Worm (Caenorhabditis elegans) whole organism, L1 larva: ENCODE measurements around the gene C05E4.12.

Source experiments
- C04F5.9 ChIP-seq: sonication (generic microtip); optimal IDR thresholded peaks from 2 replicates; lab custom pipeline; 2016; ENCODE audit warnings: missing genetic modification characterization, missing compliant biosample characterization
- ceh-8 ChIP-seq: fragments of 200-800 bp; sonication (Bioruptor generic); optimal IDR thresholded peaks from 2 replicates; lab custom pipeline; 2018; ENCODE audit warnings: mild to moderate bottlenecking, missing genetic modification characterization, moderate library complexity, missing compliant biosample characterization
- ceh-82 ChIP-seq, 3 experiments: fragments of 150-350 bp in 1 of 3; sonication (generic microtip) in 2 of 3; optimal IDR thresholded peaks; 2 replicates each; lab custom pipeline; 2014 to 2017; ENCODE audit warnings: missing biosample characterization in 3 of 3, missing genetic modification characterization in 3 of 3
- ces-1 ChIP-seq: fragments of 150-350 bp; optimal IDR thresholded peaks from 2 replicates; lab custom pipeline; 2014; ENCODE audit warnings: missing biosample characterization, missing genetic modification reagents, missing genetic modification characterization
- dpl-1 ChIP-seq, 3 experiments: fragments of 150-350 bp in 2 of 3; sonication (generic microtip) in 1 of 3; optimal IDR thresholded peaks; 2 replicates each; lab custom pipeline; 2014 to 2017; ENCODE audit warnings: missing biosample characterization in 3 of 3, missing genetic modification characterization in 3 of 3, missing genetic modification reagents in 3 of 3
- efl-3 ChIP-seq: fragments of 200-800 bp; sonication (Bioruptor generic); optimal IDR thresholded peaks from 2 replicates; lab custom pipeline; 2018; ENCODE audit warnings: mild to moderate bottlenecking, missing genetic modification characterization, missing compliant biosample characterization
- elt-2 ChIP-seq: sonication (generic microtip); optimal IDR thresholded peaks from 2 replicates; lab custom pipeline; 2016; ENCODE audit warnings: missing genetic modification characterization, mild to moderate bottlenecking, inconsistent platforms, missing compliant biosample characterization, missing genetic modification reagents
- ets-5 ChIP-seq: fragments of 200-800 bp; sonication (Bioruptor generic); IDR thresholded peaks from 2 replicates; pipeline ENCODE4 v1.3.6; 2022; ENCODE audit warnings: missing genetic modification characterization, missing compliant biosample characterization
- fkh-10 ChIP-seq: sonication (generic microtip); optimal IDR thresholded peaks from 2 replicates; lab custom pipeline; 2017; ENCODE audit warnings: missing biosample characterization, missing genetic modification reagents, missing genetic modification characterization
- fkh-8 ChIP-seq: sonication (generic microtip); optimal IDR thresholded peaks from 2 replicates; lab custom pipeline; 2016; ENCODE audit warnings: mild to moderate bottlenecking, missing genetic modification characterization, missing compliant biosample characterization
- fos-1 ChIP-seq: fragments of 150-350 bp; optimal IDR thresholded peaks from 2 replicates; lab custom pipeline; 2014; ENCODE audit warnings: missing biosample characterization, missing genetic modification characterization
- grh-1 ChIP-seq: fragments of 200-800 bp; sonication (Bioruptor generic); IDR thresholded peaks from 2 replicates; pipeline ENCODE4 v1.3.6; 2022; ENCODE audit warnings: missing genetic modification reagents, missing genetic modification characterization, missing compliant biosample characterization
- hlh-17 ChIP-seq: fragments of 200-800 bp; sonication (Bioruptor generic); optimal IDR thresholded peaks from 2 replicates; lab custom pipeline; 2018; ENCODE audit warnings: missing genetic modification characterization, mild to moderate bottlenecking, missing compliant biosample characterization, moderate library complexity, borderline replicate concordance
- hlh-4 ChIP-seq: sonication (generic microtip); optimal IDR thresholded peaks from 2 replicates; lab custom pipeline; 2016; ENCODE audit warnings: mild to moderate bottlenecking, missing genetic modification characterization, missing compliant biosample characterization
- irx-1 ChIP-seq: sonication (generic microtip); optimal IDR thresholded peaks from 2 replicates; lab custom pipeline; 2016; ENCODE audit warnings: missing genetic modification characterization, missing compliant biosample characterization
- isw-1 ChIP-seq: fragments of 200-800 bp; sonication (Bioruptor generic); IDR thresholded peaks from 2 replicates; pipeline ENCODE4 v1.3.6; 2022; ENCODE audit warnings: missing genetic modification characterization, missing compliant biosample characterization
- jun-1 ChIP-seq: fragments of 150-350 bp; optimal IDR thresholded peaks from 2 replicates; lab custom pipeline; 2014; ENCODE audit warnings: missing biosample characterization, missing genetic modification reagents, missing genetic modification characterization
- lin-35 ChIP-seq, 2 experiments: fragments of 150-350 bp; optimal IDR thresholded peaks; 2 replicates each; lab custom pipeline; 2014; ENCODE audit warnings: missing biosample characterization in 2 of 2, missing genetic modification characterization in 2 of 2, missing genetic modification reagents in 2 of 2
- lin-39 ChIP-seq: fragments of 150-350 bp; optimal IDR thresholded peaks from 2 replicates; lab custom pipeline; 2014; ENCODE audit warnings: missing biosample characterization, missing genetic modification reagents, missing genetic modification characterization
- lsy-2 ChIP-seq, 2 experiments: fragments of 150-350 bp; optimal IDR thresholded peaks; 2 replicates each; lab custom pipeline; 2014; ENCODE audit warnings: missing biosample characterization in 2 of 2, missing genetic modification characterization in 2 of 2
- mab-9 ChIP-seq: fragments of 200-800 bp; sonication (Bioruptor generic); IDR thresholded peaks from 2 replicates; pipeline ENCODE4 v1.3.6; 2022; ENCODE audit warnings: missing genetic modification reagents, missing genetic modification characterization, missing compliant biosample characterization
- mdl-1 ChIP-seq, 2 experiments: fragments of 150-350 bp; optimal IDR thresholded peaks; 2 replicates each; lab custom pipeline; 2014 to 2017; ENCODE audit warnings: missing biosample characterization in 2 of 2, missing genetic modification characterization in 2 of 2, inconsistent platforms in 1 of 2
- mef-2 ChIP-seq: fragments of 150-350 bp; optimal IDR thresholded peaks from 2 replicates; lab custom pipeline; 2014; ENCODE audit warnings: missing biosample characterization, missing genetic modification characterization
- mep-1 ChIP-seq: fragments of 150-350 bp; optimal IDR thresholded peaks from 2 replicates; lab custom pipeline; 2014; ENCODE audit warnings: missing biosample characterization, missing genetic modification characterization
- nhr-12 ChIP-seq: sonication (generic microtip); optimal IDR thresholded peaks from 2 replicates; lab custom pipeline; 2017; ENCODE audit warnings: missing biosample characterization, missing genetic modification characterization
- nhr-19 ChIP-seq: fragments of 200-800 bp; sonication (Bioruptor generic); conservative IDR thresholded peaks from 2 replicates; pipeline ENCODE4 v1.3.6; 2022; ENCODE audit warnings: missing genetic modification characterization, missing compliant biosample characterization
- nhr-20 ChIP-seq: sonication (generic microtip); optimal IDR thresholded peaks from 2 replicates; lab custom pipeline; 2016; ENCODE audit warnings: mild to moderate bottlenecking, missing genetic modification characterization, missing compliant biosample characterization
- nhr-47 ChIP-seq: sonication (generic microtip); optimal IDR thresholded peaks from 2 replicates; lab custom pipeline; 2016; ENCODE audit warnings: mild to moderate bottlenecking, missing genetic modification characterization, moderate library complexity, missing compliant biosample characterization
- nhr-77 ChIP-seq: fragments of 150-350 bp; optimal IDR thresholded peaks from 2 replicates; lab custom pipeline; 2014; ENCODE audit warnings: missing biosample characterization, missing genetic modification characterization
- nhr-84 ChIP-seq: sonication (generic microtip); optimal IDR thresholded peaks from 2 replicates; lab custom pipeline; 2017; ENCODE audit warnings: missing biosample characterization, missing genetic modification characterization
- nhr-85 ChIP-seq: sonication (generic microtip); peaks from one replicate; lab custom pipeline; 2016; ENCODE audit warnings: missing genetic modification characterization, inconsistent platforms, missing compliant biosample characterization
- pag-3 ChIP-seq: sonication (generic microtip); optimal IDR thresholded peaks from 2 replicates; lab custom pipeline; 2017; ENCODE audit warnings: missing genetic modification characterization, mild to moderate bottlenecking, missing compliant biosample characterization, antibody characterized with exemption, borderline replicate concordance; ENCODE audit not compliant: insufficient read depth
- snu-23 ChIP-seq: sonication (generic microtip); optimal IDR thresholded peaks from 2 replicates; lab custom pipeline; 2016; ENCODE audit warnings: missing genetic modification characterization, missing compliant biosample characterization
- sptf-1 ChIP-seq: fragments of 150-350 bp; optimal IDR thresholded peaks from 2 replicates; lab custom pipeline; 2014; ENCODE audit warnings: missing biosample characterization, missing genetic modification characterization
- sup-37 ChIP-seq: fragments of 200-800 bp; sonication (Bioruptor generic); optimal IDR thresholded peaks from 2 replicates; lab custom pipeline; 2018; ENCODE audit warnings: mild to moderate bottlenecking, missing genetic modification characterization, missing compliant biosample characterization
- tbx-2 ChIP-seq: sonication (generic microtip); optimal IDR thresholded peaks from 2 replicates; lab custom pipeline; 2016; ENCODE audit warnings: missing genetic modification characterization, missing compliant biosample characterization
- tlp-1 ChIP-seq: fragments of 150-350 bp; optimal IDR thresholded peaks from 2 replicates; lab custom pipeline; 2014; ENCODE audit warnings: missing biosample characterization, missing genetic modification characterization
- unc-30 ChIP-seq: sonication (generic microtip); optimal IDR thresholded peaks from 2 replicates; lab custom pipeline; 2017; ENCODE audit warnings: missing biosample characterization, missing genetic modification characterization
- unc-86 ChIP-seq: sonication (generic microtip); optimal IDR thresholded peaks from 2 replicates; lab custom pipeline; 2016; ENCODE audit warnings: missing genetic modification characterization, missing compliant biosample characterization
- vab-15 ChIP-seq: sonication (generic microtip); optimal IDR thresholded peaks from 2 replicates; lab custom pipeline; 2017; ENCODE audit warnings: missing genotype, mild to moderate bottlenecking, missing genetic modification characterization, missing compliant biosample characterization
- xbp-1 ChIP-seq: sonication (generic microtip); optimal IDR thresholded peaks from 2 replicates; lab custom pipeline; 2016; ENCODE audit warnings: missing genetic modification characterization, missing compliant biosample characterization

C05E4.12 gene

DNA sequence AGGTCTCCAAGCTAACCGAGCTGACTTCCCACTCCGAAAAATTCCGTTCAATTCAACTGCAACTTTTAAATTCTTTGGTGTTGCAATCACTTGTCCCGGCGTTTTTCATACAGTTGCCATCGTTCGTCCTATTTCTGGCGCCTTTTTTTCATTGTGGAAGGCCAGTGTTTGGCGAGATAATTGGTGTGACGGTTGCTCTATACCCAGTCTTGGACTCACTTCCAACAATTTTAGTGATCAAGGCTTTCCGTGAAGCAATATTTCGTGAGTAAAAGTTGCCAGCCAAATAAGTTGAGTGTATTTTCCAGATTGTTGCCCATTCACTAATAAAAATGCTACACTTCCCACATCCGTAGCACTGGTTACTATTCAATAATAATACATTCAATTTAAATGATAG, 10.4 kb upstream of the C05E4.12 start:
- TF ChIP-seq nhr-47 (tag; lab: Kevin White, UChicago) (no peak), pag-3 (tag; lab: Kevin White, UChicago) (no peak), ces-1 (GFP tag; lab: Kevin White, UChicago) (no peak), ceh-8 (GFP tag; lab: Kevin White, UChicago) (no peak), fkh-10 (no peak), jun-1 (tag; lab: Kevin White, UChicago) (no peak), mab-9 (GFP tag; lab: Robert Waterston, UW) (no peak), irx-1 (tag; lab: Kevin White, UChicago) (no peak), lin-35 (GFP tag; optimal IDR thresholded peaks at IDR 0.05; lab: Kevin White, UChicago) (no peak), nhr-77 (tag; lab: Kevin White, UChicago) (no peak), unc-86 (no peak), mdl-1 (tag; optimal IDR thresholded peaks at IDR 0.05; lab: Kevin White, UChicago) (no peak), nhr-12 (no peak), nhr-20 (no peak), C04F5.9 (tag; lab: Kevin White, UChicago) (no peak)

DNA sequence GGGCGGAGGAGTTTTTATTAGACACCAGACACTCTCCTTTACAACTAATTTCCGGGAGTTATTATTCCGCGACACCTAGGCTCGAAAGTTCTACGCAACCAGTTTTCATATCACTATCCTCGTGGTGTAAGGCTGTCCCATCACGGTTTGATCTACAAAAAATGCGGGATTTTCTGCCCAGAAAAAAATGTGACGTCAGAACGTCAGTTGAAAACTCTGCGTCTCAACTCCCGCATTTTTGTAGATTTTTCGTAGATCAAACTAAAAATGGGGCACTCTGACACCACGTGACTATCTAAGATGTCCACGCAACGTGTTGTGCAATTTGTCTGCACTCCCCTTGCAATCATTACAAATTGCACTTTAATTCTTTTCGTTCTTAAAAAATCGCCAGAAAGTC, 3.0 kb upstream of the C05E4.12 start, which contains the start of gene str-238:
Gene str-238, plus strand, starts transcription at position 301 of the 400 bp plus-strand sequence.
- TF ChIP-seq nhr-85 (tag; lab: Kevin White, UChicago) (peak; percentile 2), lsy-2 (tag; optimal IDR thresholded peaks at IDR 0.05; lab: Kevin White, UChicago) (no peak)

ce11 chrV:762340-762739, 558 bp upstream of the C05E4.12 start, which contains the start of gene srp-2:
Gene srp-2, plus strand, starts transcription at chrV:762640.
- TF ChIP-seq mef-2 (tag; lab: Kevin White, UChicago) = no peak
- no peak for TF ChIP-seq hlh-17
- no peak for TF ChIP-seq fkh-8
- no peak for TF ChIP-seq tbx-2 (tag; lab: Kevin White, UChicago)
- no peak for TF ChIP-seq sptf-1 (tag; lab: Kevin White, UChicago)
- TF ChIP-seq dpl-1 (GFP tag; optimal IDR thresholded peaks at IDR 0.05; lab: Kevin White, UChicago) = no peak
- no peak for TF ChIP-seq mab-9 (GFP tag; lab: Robert Waterston, UW)
- TF ChIP-seq unc-30 (tag; lab: Kevin White, UChicago) = no peak
- TF ChIP-seq nhr-84 (tag; lab: Kevin White, UChicago) = no peak
- no peak for TF ChIP-seq isw-1
- no peak for TF ChIP-seq irx-1 (tag; lab: Kevin White, UChicago)
- no peak for TF ChIP-seq xbp-1 (tag; lab: Kevin White, UChicago)
- TF ChIP-seq nhr-12 = no peak
- TF ChIP-seq efl-3 (GFP tag; lab: Kevin White, UChicago) = no peak
- TF ChIP-seq fos-1 = no peak

- TF ChIP-seq mab-9 (GFP tag; lab: Robert Waterston, UW) = no peak
- TF ChIP-seq mep-1 = no peak
- no peak for TF ChIP-seq snu-23 (GFP tag; lab: Kevin White, UChicago)
- no peak for TF ChIP-seq ces-1 (GFP tag; lab: Kevin White, UChicago)
- no peak for TF ChIP-seq ceh-82 (tag; optimal IDR thresholded peaks at IDR 0.05; lab: Kevin White, UChicago)
- no peak for TF ChIP-seq nhr-19 (GFP tag; lab: Robert Waterston, UW)
- TF ChIP-seq elt-2 (tag; lab: Kevin White, UChicago) = no peak
- no peak for TF ChIP-seq ets-5
- TF ChIP-seq mef-2 (tag; lab: Kevin White, UChicago) = no peak
- no peak for TF ChIP-seq C04F5.9 (tag; lab: Kevin White, UChicago)
- no peak for TF ChIP-seq grh-1 (GFP tag; lab: Robert Waterston, UW)
- TF ChIP-seq lin-39 (tag; lab: Kevin White, UChicago) = no peak
- TF ChIP-seq hlh-4 (tag; lab: Kevin White, UChicago) = no peak
- TF ChIP-seq tlp-1 = no peak
- no peak for TF ChIP-seq vab-15 (tag; lab: Kevin White, UChicago)
- no peak for TF ChIP-seq nhr-20
- TF ChIP-seq sup-37 (GFP tag; lab: Kevin White, UChicago) = no peak
- TF ChIP-seq, all 84 proteins: peak for 0
Observed at ce11 chrV:761235-761634, 547 bp downstream of the C05E4.12 start, which contains the start of gene C05E4.15. Gene C05E4.15, minus strand, starts transcription at chrV:761335.
